Worm (Caenorhabditis elegans) whole organism, L4 larva: ENCODE results near the gene F22F1.2.

ENCODE experiments used
- F26F4.8 ChIP-seq: fragments of 200-800 bp; sonication (Bioruptor generic); conservative IDR thresholded peaks from 2 replicates; pipeline ENCODE4 v1.3.6; 2022; ENCODE audit warnings: missing genetic modification characterization, missing compliant biosample characterization
- F37D6.2 ChIP-seq: sonication (generic microtip); optimal IDR thresholded peaks from 2 replicates; lab custom pipeline; 2016; ENCODE audit warnings: mild to moderate bottlenecking, missing genetic modification characterization, missing compliant biosample characterization
- F44E2.7 ChIP-seq: fragments of 200-800 bp; sonication (Bioruptor generic); IDR thresholded peaks from 2 replicates; pipeline ENCODE4 v2.1.2; 2022; ENCODE audit warnings: missing genetic modification characterization, missing compliant biosample characterization
- F49E8.2 ChIP-seq: sonication (generic microtip); optimal IDR thresholded peaks from 2 replicates; lab custom pipeline; 2016; ENCODE audit warnings: missing compliant biosample characterization, mild to moderate bottlenecking, missing genetic modification characterization, borderline replicate concordance
- Y48G9A.11 ChIP-seq: fragments of 200-800 bp; sonication (Bioruptor generic); IDR thresholded peaks from 2 replicates; pipeline ENCODE4 v1.3.6; 2022; ENCODE audit warnings: missing genetic modification reagents, missing genetic modification characterization, missing compliant biosample characterization
- ZK337.2 ChIP-seq: fragments of 200-800 bp; sonication (Bioruptor generic); IDR thresholded peaks from 2 replicates; pipeline ENCODE4 v1.3.6; 2022; ENCODE audit warnings: missing genetic modification reagents, missing genetic modification characterization, missing compliant biosample characterization
- ZK546.5 ChIP-seq, 2 experiments: sonication (generic microtip); optimal IDR thresholded peaks; 2 replicates each; lab custom pipeline; 2017; ENCODE audit warnings: missing biosample characterization in 2 of 2, missing genetic modification characterization in 2 of 2
- aly-2 ChIP-seq: sonication (generic microtip); optimal IDR thresholded peaks from 2 replicates; lab custom pipeline; 2018; ENCODE audit warnings: missing biosample characterization, missing genetic modification characterization
- ama-1 ChIP-seq: fragments of 150-350 bp; optimal IDR thresholded peaks from 2 replicates; lab custom pipeline; 2014; ENCODE audit warnings: inconsistent platforms, mixed read lengths
- arid-1 ChIP-seq: fragments of 200-800 bp; sonication (Bioruptor generic); conservative IDR thresholded peaks from 2 replicates; pipeline ENCODE4 v1.3.6; 2022; ENCODE audit warnings: missing genetic modification reagents, missing genetic modification characterization, missing compliant biosample characterization
- ceh-32 ChIP-seq: sonication (generic microtip); optimal IDR thresholded peaks from 2 replicates; lab custom pipeline; 2016; ENCODE audit warnings: mild to moderate bottlenecking, missing genetic modification characterization, missing compliant biosample characterization; ENCODE audit not compliant: poor library complexity
- ceh-82 ChIP-seq: sonication (generic microtip); optimal IDR thresholded peaks from 2 replicates; lab custom pipeline; 2017; ENCODE audit warnings: missing biosample characterization, missing genetic modification characterization
- ces-1 ChIP-seq: fragments of 150-350 bp; sonication (generic microtip); optimal IDR thresholded peaks from 4 replicates; lab custom pipeline; 2014; ENCODE audit warnings: missing biosample characterization, missing genetic modification reagents, missing genetic modification characterization
- ctbp-1 ChIP-seq: fragments of 200-800 bp; sonication (Bioruptor generic); IDR thresholded peaks from 2 replicates; pipeline ENCODE4 v1.3.6; 2022; ENCODE audit warnings: missing genetic modification reagents, missing genetic modification characterization, missing compliant biosample characterization
- daf-16 ChIP-seq, 3 experiments: sonication (generic microtip); optimal IDR thresholded peaks; 2 replicates each; lab custom pipeline; 2016 to 2017; ENCODE audit warnings: missing genetic modification characterization in 3 of 3, missing genetic modification reagents in 3 of 3, mild to moderate bottlenecking in 2 of 3, missing compliant biosample characterization in 2 of 3, missing biosample characterization in 1 of 3, moderate library complexity in 1 of 3
- daf-19 ChIP-seq: fragments of 200-800 bp; sonication (Bioruptor generic); conservative IDR thresholded peaks from 2 replicates; pipeline ENCODE4 v1.3.6; 2022; ENCODE audit warnings: missing genetic modification characterization, missing compliant biosample characterization
- dmd-6 ChIP-seq: fragments of 200-800 bp; sonication (Bioruptor generic); IDR thresholded peaks from 2 replicates; pipeline ENCODE4 v1.3.6; 2022; ENCODE audit warnings: missing genetic modification reagents, missing genetic modification characterization, missing compliant biosample characterization
- dmd-9 ChIP-seq: fragments of 200-800 bp; sonication (Bioruptor generic); IDR thresholded peaks from 2 replicates; pipeline ENCODE4 v1.3.6; 2022; ENCODE audit warnings: missing genetic modification reagents, missing genetic modification characterization, missing compliant biosample characterization
- fos-1 ChIP-seq: fragments of 150-350 bp; optimal IDR thresholded peaks from 2 replicates; lab custom pipeline; 2014; ENCODE audit warnings: missing biosample characterization, missing genetic modification characterization
- gei-8 ChIP-seq: fragments of 200-800 bp; sonication (Bioruptor generic); optimal IDR thresholded peaks from 2 replicates; lab custom pipeline; 2018; ENCODE audit warnings: mild to moderate bottlenecking, missing genetic modification characterization, missing compliant biosample characterization
- hif-1 ChIP-seq, 2 experiments: sonication (generic microtip); optimal IDR thresholded peaks; 2 replicates each; lab custom pipeline; 2016 to 2017; ENCODE audit warnings: missing compliant biosample characterization in 2 of 2, missing genetic modification characterization in 2 of 2, missing genetic modification reagents in 2 of 2, missing genotype in 2 of 2, mild to moderate bottlenecking in 1 of 2
- hlh-11 ChIP-seq: fragments of 200-800 bp; sonication (Bioruptor generic); optimal IDR thresholded peaks from 2 replicates; lab custom pipeline; 2018; ENCODE audit warnings: mild to moderate bottlenecking, missing genetic modification characterization, missing compliant biosample characterization
- hlh-30 ChIP-seq: sonication (generic microtip); optimal IDR thresholded peaks from 2 replicates; lab custom pipeline; 2017; ENCODE audit warnings: antibody characterized with exemption, mild to moderate bottlenecking, missing genetic modification characterization, missing compliant biosample characterization; ENCODE audit not compliant: insufficient read depth
- jun-1 ChIP-seq: fragments of 150-350 bp; optimal IDR thresholded peaks from 2 replicates; lab custom pipeline; 2014; ENCODE audit warnings: missing biosample characterization, missing genetic modification reagents, missing genetic modification characterization
- lin-1 ChIP-seq: fragments of 200-800 bp; sonication (Bioruptor generic); IDR thresholded peaks from 2 replicates; pipeline ENCODE4 v1.3.6; 2022; ENCODE audit warnings: missing genetic modification reagents, missing genetic modification characterization, missing compliant biosample characterization
- lin-13 ChIP-seq: fragments of 150-350 bp; optimal IDR thresholded peaks from 2 replicates; lab custom pipeline; 2014; ENCODE audit warnings: missing biosample characterization, missing genetic modification reagents, missing genetic modification characterization
- lin-29 ChIP-seq: fragments of 200-800 bp; sonication (Bioruptor generic); IDR thresholded peaks from 2 replicates; pipeline ENCODE4 v1.3.6; 2022; ENCODE audit warnings: missing genetic modification reagents, missing genetic modification characterization, missing compliant biosample characterization
- lir-3 ChIP-seq: sonication (generic microtip); optimal IDR thresholded peaks from 2 replicates; lab custom pipeline; 2016; ENCODE audit warnings: mild to moderate bottlenecking, missing genetic modification characterization, missing compliant biosample characterization
- madf-9 ChIP-seq: fragments of 200-800 bp; sonication (Bioruptor generic); conservative IDR thresholded peaks from 2 replicates; pipeline ENCODE4 v1.3.6; 2022; ENCODE audit warnings: missing genetic modification reagents, missing genetic modification characterization, missing compliant biosample characterization
- mdl-1 ChIP-seq, 2 experiments: fragments of 150-350 bp in 1 of 2; sonication (generic microtip) in 1 of 2; optimal IDR thresholded peaks; 2 replicates each; lab custom pipeline; 2014 to 2017; ENCODE audit warnings: missing biosample characterization in 2 of 2, missing genetic modification characterization in 2 of 2
- mdt-29 ChIP-seq: fragments of 200-800 bp; sonication (Bioruptor generic); IDR thresholded peaks from 2 replicates; pipeline ENCODE4 v1.3.6; 2022; ENCODE audit warnings: missing genetic modification reagents, missing genetic modification characterization, missing compliant biosample characterization
- mes-2 ChIP-seq: sonication (generic microtip); optimal IDR thresholded peaks from 2 replicates; lab custom pipeline; 2016; ENCODE audit warnings: missing genotype, mild to moderate bottlenecking, missing genetic modification characterization, missing compliant biosample characterization; ENCODE audit not compliant: poor library complexity, severe bottlenecking
- mxl-2 ChIP-seq: fragments of 200-800 bp; sonication (Bioruptor generic); conservative IDR thresholded peaks from 2 replicates; pipeline ENCODE4 v1.3.6; 2022; ENCODE audit warnings: missing genetic modification reagents, missing genetic modification characterization, missing compliant biosample characterization
- mxl-3 ChIP-seq: fragments of 200-800 bp; sonication (Bioruptor generic); optimal IDR thresholded peaks from 2 replicates; lab custom pipeline; 2018; ENCODE audit warnings: mild to moderate bottlenecking, missing genetic modification characterization, missing compliant biosample characterization
- nhr-10 ChIP-seq: fragments of 150-350 bp; optimal IDR thresholded peaks from 2 replicates; lab custom pipeline; 2014; ENCODE audit warnings: missing biosample characterization, missing genetic modification characterization
- nhr-25 ChIP-seq: sonication (generic microtip); optimal IDR thresholded peaks from 2 replicates; lab custom pipeline; 2017; ENCODE audit warnings: missing genetic modification characterization, mild to moderate bottlenecking, missing compliant biosample characterization, antibody characterized with exemption, moderate library complexity, borderline replicate concordance; ENCODE audit not compliant: insufficient read depth
- nhr-48 ChIP-seq: sonication (generic microtip); optimal IDR thresholded peaks from 2 replicates; lab custom pipeline; 2016; ENCODE audit warnings: mild to moderate bottlenecking, missing genetic modification characterization, missing compliant biosample characterization
- nhr-6 ChIP-seq: fragments of 150-350 bp; optimal IDR thresholded peaks from 2 replicates; lab custom pipeline; 2014; ENCODE audit warnings: missing biosample characterization, missing genetic modification characterization
- php-3 ChIP-seq: fragments of 200-800 bp; sonication (Bioruptor generic); IDR thresholded peaks from 2 replicates; pipeline ENCODE4 v1.3.6; 2022; ENCODE audit warnings: missing genetic modification reagents, missing genetic modification characterization, missing compliant biosample characterization
- rbr-2 ChIP-seq: sonication (generic microtip); optimal IDR thresholded peaks from 2 replicates; lab custom pipeline; 2016; ENCODE audit warnings: missing genotype, missing genetic modification characterization, missing compliant biosample characterization
- sdz-12 ChIP-seq: fragments of 200-800 bp; sonication (Bioruptor generic); optimal IDR thresholded peaks from 2 replicates; lab custom pipeline; 2018; ENCODE audit warnings: mild to moderate bottlenecking, missing genetic modification characterization, missing compliant biosample characterization
- tra-1 ChIP-seq: fragments of 200-800 bp; sonication (Bioruptor generic); IDR thresholded peaks from 2 replicates; pipeline ENCODE4 v1.3.6; 2022; ENCODE audit warnings: missing genetic modification reagents, missing genetic modification characterization, missing compliant biosample characterization
- unc-39 ChIP-seq: sonication (generic microtip); optimal IDR thresholded peaks from 2 replicates; lab custom pipeline; 2017; ENCODE audit warnings: missing biosample characterization, missing genetic modification characterization
- unc-62 ChIP-seq, 3 experiments: fragments of 150-350 bp in 1 of 3; sonication (generic microtip); optimal IDR thresholded peaks in 2 of 3; peaks in 1 of 3; 1 replicate in 1 of 3; 2 replicates in 2 of 3; lab custom pipeline; 2014 to 2017; ENCODE audit warnings: missing biosample characterization in 3 of 3, missing genetic modification characterization in 3 of 3, missing genetic modification reagents in 3 of 3, missing genotype in 1 of 3
- zag-1 ChIP-seq: fragments of 150-350 bp; optimal IDR thresholded peaks from 2 replicates; lab custom pipeline; 2014; ENCODE audit warnings: missing biosample characterization, missing genetic modification characterization
- zfp-3 ChIP-seq: fragments of 200-800 bp; sonication (Bioruptor generic); conservative IDR thresholded peaks from 2 replicates; pipeline ENCODE4 v1.3.6; 2022; ENCODE audit warnings: missing genetic modification reagents, missing genetic modification characterization, missing compliant biosample characterization
- zip-2 ChIP-seq: fragments of 150-350 bp; optimal IDR thresholded peaks from 2 replicates; lab custom pipeline; 2014; ENCODE audit warnings: missing biosample characterization, missing genetic modification characterization
- ztf-11 ChIP-seq: fragments of 150-350 bp; optimal IDR thresholded peaks from 2 replicates; lab custom pipeline; 2014; ENCODE audit warnings: missing biosample characterization, missing genetic modification characterization

The F22F1.2 gene

DNA sequence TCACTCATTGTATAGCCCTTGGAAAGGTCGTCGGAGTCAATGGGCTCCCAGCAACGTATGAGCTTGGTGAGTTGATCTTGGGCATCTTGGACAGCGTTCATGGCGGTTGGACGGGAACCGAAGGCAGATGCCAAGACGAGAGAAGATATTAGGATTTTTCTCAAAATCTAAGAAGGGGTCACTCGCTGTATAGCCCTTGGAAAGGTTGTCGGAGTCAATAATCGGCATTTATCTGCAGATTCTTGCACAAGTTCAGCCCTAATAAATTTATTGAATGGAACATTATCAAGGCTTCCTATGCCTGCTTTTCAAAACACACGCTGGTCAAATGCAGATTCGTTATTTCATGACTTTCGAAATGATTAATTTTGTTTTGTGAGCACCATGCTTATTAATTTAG lies 12.7 kb downstream of the F22F1.2 start, which contains the start of gene C02B8.7:
C02B8.7 (minus strand) TSS at position 101 of the 400 bp plus-strand sequence.
- TF ChIP-seq daf-16 (GFP tag; optimal IDR thresholded peaks at IDR 0.05; lab: Kevin White, UChicago) = no peak
- no peak for TF ChIP-seq daf-16 (tag; optimal IDR thresholded peaks at IDR 0.05; lab: Kevin White, UChicago)
- TF ChIP-seq dmd-6 = no peak
- no peak for TF ChIP-seq unc-39
- TF ChIP-seq mes-2 (tag; lab: Kevin White, UChicago) = no peak
- no peak for TF ChIP-seq hif-1 (tag; optimal IDR thresholded peaks at IDR 0.05; lab: Kevin White, UChicago)
- TF ChIP-seq ZK337.2 (GFP tag; lab: Robert Waterston, UW) = no peak
- no peak for TF ChIP-seq ceh-82
- TF ChIP-seq ceh-32 = no peak
- TF ChIP-seq gei-8 (GFP tag; lab: Kevin White, UChicago) = no peak
- TF ChIP-seq hlh-30 (tag; lab: Kevin White, UChicago) = no peak
- no peak for TF ChIP-seq fos-1 (tag; lab: Kevin White, UChicago)
- no peak for TF ChIP-seq zip-2 (tag; lab: Kevin White, UChicago)
- TF ChIP-seq F37D6.2 (tag; lab: Kevin White, UChicago) = no peak
- no peak for TF ChIP-seq ctbp-1 (GFP tag; lab: Robert Waterston, UW)

DNA sequence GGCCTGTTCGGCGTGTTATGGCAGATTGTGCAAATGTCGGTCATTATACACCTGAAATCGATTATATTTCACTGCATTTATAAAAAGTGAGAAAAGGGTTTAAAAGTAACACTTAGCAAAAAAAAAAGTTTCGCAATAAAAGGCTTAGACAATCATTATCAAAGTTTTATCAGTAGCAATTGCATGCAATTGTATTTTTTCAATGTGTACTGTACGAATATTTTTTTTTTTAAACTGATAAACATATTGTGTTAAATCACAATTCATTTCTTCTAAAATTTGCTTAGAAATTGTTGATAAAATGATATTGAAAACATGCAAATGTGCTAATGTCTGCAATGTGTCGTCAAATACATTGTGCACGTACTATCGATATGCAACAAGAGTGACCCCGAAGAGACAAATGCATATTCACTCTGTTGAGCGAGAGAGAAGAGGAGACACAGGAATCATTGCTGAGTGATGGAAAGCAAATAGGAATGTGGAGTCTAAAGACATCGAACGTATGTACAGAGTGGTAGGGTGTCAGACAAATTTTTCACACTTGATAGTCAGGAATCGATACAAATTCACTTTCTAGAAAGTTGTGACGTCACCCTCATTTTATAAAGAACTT lies 14.1 kb downstream of the F22F1.2 start, which contains the start of gene C02B8.6:
C02B8.6 (minus strand) TSS at position 51 of the 616 bp plus-strand sequence.
- no peak for TF ChIP-seq madf-9 (GFP tag; lab: Robert Waterston, UW)
- no peak for TF ChIP-seq nhr-10 (tag; lab: Kevin White, UChicago)
- peak in 1 of 2 experiments; percentile 93 for TF ChIP-seq unc-62 (GFP tag; optimal IDR thresholded peaks at IDR 0.05 in 1 of 2; lab: Kevin White, UChicago)
- no peak for TF ChIP-seq unc-62 (tag; optimal IDR thresholded peaks at IDR 0.05; lab: Kevin White, UChicago)
- TF ChIP-seq rbr-2 (tag; lab: Kevin White, UChicago) = no peak
- no peak for TF ChIP-seq lir-3 (tag; lab: Kevin White, UChicago)
- no peak for TF ChIP-seq daf-19 (GFP tag; lab: Robert Waterston, UW)
- no peak for TF ChIP-seq ZK546.5 (tag; optimal IDR thresholded peaks at IDR 0.05; lab: Kevin White, UChicago)
- no peak for TF ChIP-seq zfp-3
- TF ChIP-seq F37D6.2 (tag; lab: Kevin White, UChicago) = no peak
- no peak for TF ChIP-seq mxl-3 (GFP tag; lab: Kevin White, UChicago)
- no peak for TF ChIP-seq unc-39
- no peak for TF ChIP-seq F44E2.7 (GFP tag; lab: Robert Waterston, UW)
- TF ChIP-seq jun-1 (tag; lab: Kevin White, UChicago) = no peak
- TF ChIP-seq nhr-48 (tag; lab: Kevin White, UChicago) = no peak
- TF ChIP-seq ama-1 = no peak
- TF ChIP-seq mxl-2 = no peak
- TF ChIP-seq nhr-6 (tag; lab: Kevin White, UChicago) = peak; percentile 54
- TF ChIP-seq lin-13 (GFP tag; lab: Kevin White, UChicago) = no peak
- no peak for TF ChIP-seq tra-1 (GFP tag; lab: Robert Waterston, UW)
- no peak for TF ChIP-seq mdt-29 (GFP tag; lab: Robert Waterston, UW)
- TF ChIP-seq sdz-12 (GFP tag; lab: Kevin White, UChicago) = no peak
- TF ChIP-seq ZK337.2 (GFP tag; lab: Robert Waterston, UW) = no peak
- no peak for TF ChIP-seq F49E8.2
- TF ChIP-seq dmd-9 (GFP tag; lab: Robert Waterston, UW) = no peak
- no peak for TF ChIP-seq arid-1 (GFP tag; lab: Robert Waterston, UW)
- no peak for TF ChIP-seq ces-1 (GFP tag; lab: Kevin White, UChicago)
- TF ChIP-seq F26F4.8 (GFP tag; lab: Robert Waterston, UW) = no peak
- no peak for TF ChIP-seq nhr-25 (tag; lab: Kevin White, UChicago)
- TF ChIP-seq aly-2 (tag; lab: Kevin White, UChicago) = no peak
- TF ChIP-seq Y48G9A.11 (GFP tag; lab: Robert Waterston, UW) = no peak
- TF ChIP-seq mdl-1 (tag; optimal IDR thresholded peaks at IDR 0.05; lab: Kevin White, UChicago) = no peak
- no peak for TF ChIP-seq lin-29 (GFP tag; lab: Robert Waterston, UW)
- no peak for TF ChIP-seq php-3
- no peak for TF ChIP-seq zag-1 (tag; lab: Kevin White, UChicago)
- TF ChIP-seq ztf-11 (tag; lab: Kevin White, UChicago) = no peak
- peak; percentile 68 for TF ChIP-seq hlh-11 (tag; lab: Kevin White, UChicago)
- TF ChIP-seq lin-1 (GFP tag; lab: Robert Waterston, UW) = no peak
